Worm (Caenorhabditis elegans) whole organism, mixed stage, embryonic: ENCODE measurements around the gene zfp-2.

ENCODE experiments used
- M03D4.4 ChIP-seq: sonication (generic microtip); optimal IDR thresholded peaks from 2 replicates; lab custom pipeline; 2017; ENCODE audit warnings: mild to moderate bottlenecking, missing genetic modification characterization, missing compliant biosample characterization
- bed-3 ChIP-seq: fragments of 200-800 bp; sonication (Bioruptor generic); optimal IDR thresholded peaks from 3 replicates; lab custom pipeline; 2018; ENCODE audit warnings: mild to moderate bottlenecking, missing genetic modification characterization, moderate library complexity, missing compliant biosample characterization
- blmp-1 ChIP-seq: fragments of 150-350 bp; optimal IDR thresholded peaks from 2 replicates; lab custom pipeline; 2014; ENCODE audit warnings: missing biosample characterization, missing genetic modification characterization
- ceh-39 ChIP-seq: fragments of 150-350 bp; optimal IDR thresholded peaks from 2 replicates; lab custom pipeline; 2014; ENCODE audit warnings: missing biosample characterization, missing genetic modification characterization
- ceh-43 ChIP-seq: fragments of 200-800 bp; sonication (Bioruptor generic); optimal IDR thresholded peaks from 2 replicates; lab custom pipeline; 2018; ENCODE audit warnings: mild to moderate bottlenecking, missing genetic modification characterization, moderate library complexity, missing compliant biosample characterization
- ceh-83 ChIP-seq: fragments of 200-800 bp; sonication (Bioruptor generic); optimal IDR thresholded peaks from 2 replicates; lab custom pipeline; 2018; ENCODE audit warnings: mild to moderate bottlenecking, missing genetic modification characterization, missing compliant biosample characterization
- ces-1 ChIP-seq: fragments of 150-350 bp; optimal IDR thresholded peaks from 2 replicates; lab custom pipeline; 2014; ENCODE audit warnings: missing biosample characterization, missing genetic modification reagents, missing genetic modification characterization
- cnd-1 ChIP-seq: fragments of 200-800 bp; sonication (Bioruptor generic); optimal IDR thresholded peaks from 2 replicates; lab custom pipeline; 2018; ENCODE audit warnings: mild to moderate bottlenecking, missing genetic modification characterization, missing compliant biosample characterization
- drap-1 ChIP-seq: fragments of 200-800 bp; sonication (Bioruptor generic); optimal IDR thresholded peaks from 3 replicates; lab custom pipeline; 2018; ENCODE audit warnings: mild to moderate bottlenecking, missing genetic modification characterization, missing compliant biosample characterization
- elt-1 ChIP-seq: sonication (generic microtip); optimal IDR thresholded peaks from 2 replicates; lab custom pipeline; 2017; ENCODE audit warnings: missing genetic modification characterization, mild to moderate bottlenecking, missing compliant biosample characterization, antibody characterized with exemption, moderate library complexity, borderline replicate concordance; ENCODE audit not compliant: insufficient read depth
- elt-3 ChIP-seq: fragments of 150-350 bp; optimal IDR thresholded peaks from 2 replicates; lab custom pipeline; 2014; ENCODE audit warnings: missing biosample characterization, missing genetic modification characterization
- flh-1 ChIP-seq: fragments of 200-800 bp; sonication (Bioruptor generic); optimal IDR thresholded peaks from 2 replicates; lab custom pipeline; 2018; ENCODE audit warnings: mild to moderate bottlenecking, missing genetic modification characterization, moderate library complexity, missing compliant biosample characterization
- hlh-1 ChIP-seq: fragments of 150-350 bp; optimal IDR thresholded peaks from 2 replicates; lab custom pipeline; 2014; ENCODE audit warnings: missing biosample characterization, missing genetic modification reagents, missing genetic modification characterization
- lin-13 ChIP-seq: fragments of 150-350 bp; optimal IDR thresholded peaks from 2 replicates; lab custom pipeline; 2014; ENCODE audit warnings: missing biosample characterization, missing genetic modification characterization
- lin-32 ChIP-seq: fragments of 200-800 bp; sonication (Bioruptor generic); optimal IDR thresholded peaks from 2 replicates; lab custom pipeline; 2018; ENCODE audit warnings: mild to moderate bottlenecking, missing genetic modification characterization, missing compliant biosample characterization
- lsy-2 ChIP-seq: fragments of 150-350 bp; optimal IDR thresholded peaks from 2 replicates; lab custom pipeline; 2014; ENCODE audit warnings: missing biosample characterization, missing genetic modification characterization
- mab-5 ChIP-seq: fragments of 150-350 bp; optimal IDR thresholded peaks from 2 replicates; lab custom pipeline; 2014; ENCODE audit warnings: missing biosample characterization, missing genetic modification characterization
- mls-2 ChIP-seq: sonication (generic microtip); optimal IDR thresholded peaks from 2 replicates; lab custom pipeline; 2016; ENCODE audit warnings: mild to moderate bottlenecking, missing genetic modification characterization, moderate library complexity, missing compliant biosample characterization
- nhr-12 ChIP-seq: fragments of 150-350 bp; optimal IDR thresholded peaks from 2 replicates; lab custom pipeline; 2014; ENCODE audit warnings: missing biosample characterization, missing genetic modification characterization
- nhr-2 ChIP-seq: fragments of 150-350 bp; optimal IDR thresholded peaks from 2 replicates; lab custom pipeline; 2014; ENCODE audit warnings: missing biosample characterization, missing genetic modification characterization
- nhr-237 ChIP-seq: fragments of 150-350 bp; optimal IDR thresholded peaks from 2 replicates; lab custom pipeline; 2014; ENCODE audit warnings: missing biosample characterization, missing genetic modification characterization
- nhr-28 ChIP-seq: fragments of 150-350 bp; optimal IDR thresholded peaks from 2 replicates; lab custom pipeline; 2014; ENCODE audit warnings: missing biosample characterization, missing genetic modification characterization
- nhr-76 ChIP-seq: sonication (generic microtip); optimal IDR thresholded peaks from 2 replicates; lab custom pipeline; 2017; ENCODE audit warnings: missing biosample characterization, missing genetic modification characterization
- pha-4 ChIP-seq: fragments of 150-350 bp; optimal IDR thresholded peaks from 2 replicates; lab custom pipeline; 2018; ENCODE audit warnings: missing biosample characterization, missing genetic modification reagents, missing genetic modification characterization
- sem-2 ChIP-seq: fragments of 200-800 bp; sonication (Bioruptor generic); optimal IDR thresholded peaks from 2 replicates; lab custom pipeline; 2018; ENCODE audit warnings: mild to moderate bottlenecking, missing genetic modification characterization, missing compliant biosample characterization
- sptf-1 ChIP-seq: sonication (generic microtip); optimal IDR thresholded peaks from 2 replicates; lab custom pipeline; 2017; ENCODE audit warnings: mild to moderate bottlenecking, missing genetic modification characterization, moderate library complexity, missing compliant biosample characterization
- tbx-8 ChIP-seq: fragments of 200-800 bp; sonication (Bioruptor generic); optimal IDR thresholded peaks from 2 replicates; lab custom pipeline; 2018; ENCODE audit warnings: mild to moderate bottlenecking, missing genetic modification characterization, moderate library complexity, missing compliant biosample characterization
- unc-39 ChIP-seq: fragments of 150-350 bp; optimal IDR thresholded peaks from 2 replicates; lab custom pipeline; 2014; ENCODE audit warnings: missing biosample characterization, missing genetic modification characterization
- unc-62 ChIP-seq: fragments of 150-350 bp; optimal IDR thresholded peaks from 2 replicates; lab custom pipeline; 2014; ENCODE audit warnings: missing biosample characterization, missing genetic modification reagents, missing genetic modification characterization
- zip-8 ChIP-seq: fragments of 150-350 bp; optimal IDR thresholded peaks from 2 replicates; lab custom pipeline; 2014; ENCODE audit warnings: missing biosample characterization, missing genetic modification characterization
- ztf-11 ChIP-seq: fragments of 150-350 bp; optimal IDR thresholded peaks from 2 replicates; lab custom pipeline; 2014; ENCODE audit warnings: missing biosample characterization, missing genetic modification characterization

The zfp-2 gene

DNA sequence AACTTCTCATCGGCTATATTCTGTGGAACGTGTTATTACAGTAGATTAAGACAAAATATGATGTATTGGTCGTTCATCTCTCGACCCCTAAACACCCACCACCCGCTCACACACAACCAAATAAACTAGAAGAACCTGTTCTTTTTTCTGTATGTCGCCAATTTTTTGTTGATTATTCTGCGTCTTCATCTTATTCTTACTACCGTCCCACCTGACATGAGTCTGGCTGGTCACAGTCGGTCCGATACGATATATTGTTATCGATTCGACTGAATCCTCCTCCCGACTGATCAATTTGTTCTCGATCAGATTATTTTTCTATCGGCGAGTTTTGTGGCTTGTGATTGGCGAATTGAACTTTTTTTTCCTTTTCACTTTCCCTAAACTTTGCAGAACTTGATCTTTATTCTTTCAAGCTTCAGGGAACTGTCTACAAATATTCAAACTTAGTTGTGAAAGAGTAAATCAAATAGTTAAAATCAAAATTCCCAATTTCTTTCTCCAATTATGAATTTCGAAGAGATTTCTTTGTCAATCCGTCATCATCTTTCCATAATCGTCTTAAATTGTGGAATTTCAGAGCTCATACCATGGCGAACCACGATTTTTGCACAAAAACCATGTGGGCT lies 2.4 kb upstream of the zfp-2 start, which contains the start of gene F35H8.2:
Gene F35H8.2, plus strand, starts transcription at position 579 of the 629 bp plus-strand sequence.
- TF ChIP-seq pha-4 = no peak
- TF ChIP-seq flh-1 (GFP tag; lab: Kevin White, UChicago) = no peak
- TF ChIP-seq sem-2 = no peak
- no peak for TF ChIP-seq lin-32 (GFP tag; lab: Kevin White, UChicago)
- TF ChIP-seq lsy-2 (tag; lab: Kevin White, UChicago) = no peak
- TF ChIP-seq cnd-1 (tag; lab: Kevin White, UChicago) = no peak
- TF ChIP-seq mls-2 = no peak
- no peak for TF ChIP-seq M03D4.4 (tag; lab: Kevin White, UChicago)
- TF ChIP-seq elt-1 (tag; lab: Kevin White, UChicago) = no peak
- TF ChIP-seq sptf-1 (tag; lab: Kevin White, UChicago) = no peak
- TF ChIP-seq ces-1 (GFP tag; lab: Kevin White, UChicago) = no peak
- no peak for TF ChIP-seq elt-3 (tag; lab: Kevin White, UChicago)
- no peak for TF ChIP-seq ceh-39
- TF ChIP-seq nhr-12 = no peak
- TF ChIP-seq bed-3 (GFP tag; lab: Kevin White, UChicago) = no peak
- TF ChIP-seq nhr-28 (tag; lab: Kevin White, UChicago) = no peak
- no peak for TF ChIP-seq nhr-237 (tag; lab: Kevin White, UChicago)

DNA sequence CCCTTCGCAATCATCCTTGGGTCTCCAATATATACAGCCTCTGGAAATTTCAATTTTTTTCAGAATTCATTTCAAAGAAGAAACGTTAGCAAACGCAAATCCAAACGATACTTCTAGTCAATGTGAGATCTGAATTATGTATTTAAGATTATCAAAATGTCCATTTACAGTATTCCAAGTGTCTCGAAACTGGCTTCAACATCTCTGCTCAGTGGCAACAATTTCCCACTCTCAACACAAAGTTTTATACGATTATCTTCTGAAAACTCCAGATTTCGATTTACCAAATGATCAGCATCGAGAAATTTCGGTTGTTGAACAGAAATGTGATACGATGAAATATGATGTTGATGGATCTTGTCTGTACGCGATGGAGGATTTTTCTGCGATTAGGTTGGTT lies 868 bp upstream of the zfp-2 start:
- no peak for TF ChIP-seq ces-1 (GFP tag; lab: Kevin White, UChicago)
- no peak for TF ChIP-seq tbx-8 (GFP tag; lab: Kevin White, UChicago)
- TF ChIP-seq ceh-83 (GFP tag; lab: Kevin White, UChicago) = no peak
- no peak for TF ChIP-seq blmp-1 (tag; lab: Kevin White, UChicago)
- TF ChIP-seq pha-4 = no peak
- no peak for TF ChIP-seq M03D4.4 (tag; lab: Kevin White, UChicago)
- TF ChIP-seq bed-3 (GFP tag; lab: Kevin White, UChicago) = no peak
- no peak for TF ChIP-seq ztf-11 (tag; lab: Kevin White, UChicago)
- TF ChIP-seq elt-3 (tag; lab: Kevin White, UChicago) = no peak
- TF ChIP-seq drap-1 (GFP tag; lab: Kevin White, UChicago) = no peak
- TF ChIP-seq zip-8 = no peak
- TF ChIP-seq unc-62 = no peak
- TF ChIP-seq nhr-2 (tag; lab: Kevin White, UChicago) = no peak
- TF ChIP-seq nhr-28 (tag; lab: Kevin White, UChicago) = no peak

DNA sequence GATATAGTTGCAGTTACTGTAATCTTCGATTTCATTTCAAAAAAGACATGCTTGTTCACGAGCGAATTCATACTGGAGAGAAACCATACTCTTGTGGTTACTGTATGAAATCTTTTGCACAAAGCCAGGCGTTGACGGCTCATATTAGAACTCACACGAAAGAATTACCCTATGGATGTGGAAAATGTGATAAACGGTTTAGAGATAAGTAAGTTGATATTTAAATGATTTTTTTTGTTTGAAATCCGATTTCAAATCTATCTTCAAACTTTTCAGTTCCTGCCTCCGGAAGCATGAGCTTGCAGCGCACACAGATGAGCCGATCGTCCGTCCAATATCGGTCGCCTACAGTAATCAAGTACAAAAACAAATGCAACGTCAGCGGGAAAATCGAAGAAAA lies 1.5 kb downstream of the zfp-2 start:
- no peak for TF ChIP-seq M03D4.4 (tag; lab: Kevin White, UChicago)
- TF ChIP-seq blmp-1 (tag; lab: Kevin White, UChicago) = no peak

DNA sequence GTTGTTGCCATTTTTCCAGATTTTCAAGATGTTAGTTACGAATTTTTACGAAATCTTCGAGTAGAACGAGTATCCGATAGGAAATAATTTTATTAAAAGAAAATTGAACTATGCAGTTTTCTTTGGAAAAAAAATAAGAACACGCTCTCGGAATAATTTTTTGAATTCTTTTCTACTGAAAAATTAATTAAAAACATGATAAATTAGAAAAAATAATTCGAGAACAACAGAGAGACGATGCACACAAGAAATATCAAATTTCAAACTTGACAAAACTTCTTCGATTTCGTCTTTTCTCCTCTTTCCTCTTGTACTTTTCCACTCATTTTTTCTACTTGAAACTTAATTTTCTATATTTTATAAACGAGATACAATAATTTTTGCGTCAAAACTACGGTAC lies 2.5 kb downstream of the zfp-2 start, which contains the start of gene F35H8.4:
Gene F35H8.4, minus strand, starts transcription at position 101 of the 400 bp plus-strand sequence.
- TF ChIP-seq elt-3 (tag; lab: Kevin White, UChicago) (no peak), lin-13 (tag; lab: Kevin White, UChicago) (no peak), hlh-1 (tag; lab: Kevin White, UChicago) (no peak), M03D4.4 (tag; lab: Kevin White, UChicago) (no peak), ceh-39 (no peak), ceh-43 (GFP tag; lab: Kevin White, UChicago) (no peak), cnd-1 (tag; lab: Kevin White, UChicago) (no peak), mls-2 (no peak), sptf-1 (tag; lab: Kevin White, UChicago) (no peak), lsy-2 (tag; lab: Kevin White, UChicago) (no peak), nhr-76 (no peak), elt-1 (tag; lab: Kevin White, UChicago) (no peak), unc-39 (no peak), nhr-28 (tag; lab: Kevin White, UChicago) (no peak), nhr-237 (tag; lab: Kevin White, UChicago) (no peak), ceh-83 (GFP tag; lab: Kevin White, UChicago) (no peak), flh-1 (GFP tag; lab: Kevin White, UChicago) (no peak), lin-32 (GFP tag; lab: Kevin White, UChicago) (no peak)

DNA sequence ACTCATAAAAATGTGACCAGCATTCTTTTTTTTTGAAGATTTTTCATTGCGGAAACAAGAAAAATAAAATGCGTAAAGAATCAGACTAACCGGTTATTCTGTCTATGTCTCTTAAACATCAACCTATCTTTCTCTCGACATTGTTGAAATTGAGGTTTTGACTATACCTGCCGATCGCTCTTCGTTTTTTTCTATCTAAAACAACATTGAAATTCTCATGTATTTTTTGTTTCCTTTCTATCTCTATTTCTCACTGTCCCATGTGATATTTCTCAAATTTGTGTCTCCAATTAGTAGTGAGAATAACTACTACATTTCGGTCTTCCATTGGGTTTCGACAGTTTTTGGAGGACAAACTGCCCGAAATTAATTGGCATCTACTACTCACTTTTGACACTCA lies 3.4 kb downstream of the zfp-2 start:
- TF ChIP-seq nhr-28 (tag; lab: Kevin White, UChicago) = no peak
- no peak for TF ChIP-seq ceh-39
- TF ChIP-seq blmp-1 (tag; lab: Kevin White, UChicago) = no peak
- no peak for TF ChIP-seq mab-5
- TF ChIP-seq lsy-2 (tag; lab: Kevin White, UChicago) = no peak
- TF ChIP-seq M03D4.4 (tag; lab: Kevin White, UChicago) = no peak
- TF ChIP-seq sptf-1 (tag; lab: Kevin White, UChicago) = no peak
- no peak for TF ChIP-seq cnd-1 (tag; lab: Kevin White, UChicago)
- TF ChIP-seq, all 35 proteins: peak for 0
